Worm (Caenorhabditis elegans) whole organism, early embryonic: ENCODE results near the gene F25E5.1.

Experiments used
- ama-1 ChIP-seq: fragments of 150-350 bp; optimal IDR thresholded peaks from 2 replicates; lab custom pipeline; 2014
- ceh-13 ChIP-seq: fragments of 200-800 bp; sonication (Bioruptor generic); optimal IDR thresholded peaks from 2 replicates; lab custom pipeline; 2018; ENCODE audit warnings: mild to moderate bottlenecking, missing genetic modification characterization, missing compliant biosample characterization
- pes-1 ChIP-seq: fragments of 200-800 bp; sonication (Bioruptor generic); IDR thresholded peaks from 2 replicates; pipeline ENCODE4 v1.3.6; 2022; ENCODE audit warnings: missing genetic modification reagents, missing genetic modification characterization, missing compliant biosample characterization
- sea-1 ChIP-seq: fragments of 200-800 bp; sonication (Bioruptor generic); conservative IDR thresholded peaks from 2 replicates; pipeline ENCODE4 v1.3.6; 2022; ENCODE audit warnings: missing genetic modification characterization, missing compliant biosample characterization
- tbx-11 ChIP-seq: fragments of 200-800 bp; sonication (Bioruptor generic); IDR thresholded peaks from 2 replicates; pipeline ENCODE4 v1.3.6; 2022; ENCODE audit warnings: missing genetic modification characterization, missing compliant biosample characterization
- tbx-37 ChIP-seq: fragments of 200-800 bp; sonication (Bioruptor generic); conservative IDR thresholded peaks from 2 replicates; pipeline ENCODE4 v1.3.6; 2022; ENCODE audit warnings: missing genetic modification reagents, missing genetic modification characterization, missing compliant biosample characterization

DNA sequence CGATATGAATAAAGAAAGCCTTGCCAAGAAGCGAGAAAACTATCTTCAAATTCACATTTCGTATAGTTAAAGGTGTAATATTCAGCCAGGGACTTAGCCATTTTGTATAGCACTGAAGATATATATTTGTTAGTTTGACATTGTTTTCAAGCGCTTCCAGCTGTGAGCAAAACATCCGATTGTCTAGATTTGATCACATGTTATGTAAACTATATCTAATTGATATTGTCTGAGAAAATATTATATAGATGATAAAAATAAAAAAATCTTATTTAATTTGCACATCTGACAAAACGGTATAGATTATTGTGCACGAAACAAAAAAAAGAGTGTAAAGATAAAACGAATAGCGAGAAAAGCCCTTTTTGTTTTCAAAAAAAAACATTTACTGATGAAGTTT lies 988 bp upstream of the F25E5.1 start, which contains the start of gene srh-89:
- TF ChIP-seq tbx-37 (GFP tag; lab: Robert Waterston, UW) (no peak), ama-1 (no peak), pes-1 (GFP tag; lab: Robert Waterston, UW) (no peak), ceh-13 (GFP tag; lab: Kevin White, UChicago) (no peak), sea-1 (no peak), tbx-11 (GFP tag; lab: Robert Waterston, UW) (no peak)
